Worm (Caenorhabditis elegans): ENCODE data around the gene E04F6.10.

Gene E04F6.10

ce11 chrII:7204951-7205350 is 12.0 kb downstream of the E04F6.10 start, which contains the start of gene srd-58:
Gene srd-58 (minus strand): TSS chrII:7205051.
- no peak for TF ChIP-seq pqm-1 (tag; optimal IDR thresholded peaks at IDR 0.05)
- TF ChIP-seq Y48G9A.11 (GFP tag; IDR thresholded peaks at IDR 0.05): no peak
- TF ChIP-seq ceh-44 (GFP tag; IDR thresholded peaks at IDR 0.05): no peak

DNA sequence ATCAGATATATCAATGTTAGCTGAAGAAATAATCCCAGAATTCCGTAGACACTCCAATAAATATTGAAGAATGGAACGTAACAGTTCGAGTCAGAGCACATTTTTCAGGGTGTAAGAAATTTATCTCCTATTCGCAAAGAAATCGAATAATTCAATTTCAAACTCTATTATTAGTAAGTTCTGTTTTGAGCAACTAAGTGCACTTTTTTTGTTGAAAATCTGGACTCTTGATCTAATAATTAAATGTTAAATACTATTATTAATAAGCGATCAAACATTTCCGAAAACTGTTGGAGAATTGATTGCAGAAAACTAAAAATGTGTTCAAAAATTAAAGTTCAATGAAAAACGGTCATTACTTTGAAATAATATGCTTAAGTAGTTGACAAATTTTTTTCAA is 13.8 kb downstream of the E04F6.10 start, which contains the start of gene srd-56:
Gene srd-56 (minus strand): TSS at position 101 of the 400 bp plus-strand sequence.
- TF ChIP-seq dpl-1 (GFP tag; optimal IDR thresholded peaks at IDR 0.05): no peak
- TF ChIP-seq mdt-29 (GFP tag; IDR thresholded peaks at IDR 0.05): no peak
- TF ChIP-seq mxl-3 (GFP tag; optimal IDR thresholded peaks at IDR 0.05): no peak
- TF ChIP-seq nhr-11 (tag; optimal IDR thresholded peaks at IDR 0.05): no peak
- no peak for TF ChIP-seq lsy-2 (tag; optimal IDR thresholded peaks at IDR 0.05)

- TF ChIP-seq lim-7 (GFP tag; IDR thresholded peaks at IDR 0.05) (peak; percentile 89), nhr-237 (tag; optimal IDR thresholded peaks at IDR 0.05) (no peak), nhr-111 (GFP tag; optimal IDR thresholded peaks at IDR 0.05) (peak; percentile 76), vab-7 (GFP tag; IDR thresholded peaks at IDR 0.05) (peak; percentile 93), mes-2 (tag; optimal IDR thresholded peaks at IDR 0.05; ENCODE audit: poor library complexity, severe bottlenecking) (peak; percentile 73), nhr-10 (tag; optimal IDR thresholded peaks at IDR 0.05) (no peak), tag-97 (GFP tag; IDR thresholded peaks at IDR 0.05) (no peak), aha-1 (tag) (peak; percentile 89), D1046.2 (GFP tag; IDR thresholded peaks at IDR 0.05) (peak; percentile 90; the same call in 1 of the 2 replicates), spr-3 (GFP tag; optimal IDR thresholded peaks at IDR 0.05) (peak; percentile 59), hlh-11 (tag; optimal IDR thresholded peaks at IDR 0.05) (peak; percentile 74), cey-2 (tag; optimal IDR thresholded peaks at IDR 0.05; ENCODE audit: borderline replicate concordance, insufficient read depth) (no peak), fkh-10 (GFP tag; optimal IDR thresholded peaks at IDR 0.05) (no peak), dpl-1 (GFP tag; optimal IDR thresholded peaks at IDR 0.05) (peak; percentile 50), ceh-32 (tag; optimal IDR thresholded peaks at IDR 0.05; ENCODE audit: poor library complexity) (no peak), ctbp-1 (GFP tag; IDR thresholded peaks at IDR 0.05) (peak; percentile 76), lin-29 (GFP tag; IDR thresholded peaks at IDR 0.05) (peak; percentile 79), dve-1 (tag; optimal IDR thresholded peaks at IDR 0.05; ENCODE audit: insufficient read depth) (peak; percentile 57), T26A8.4 (GFP tag; IDR thresholded peaks at IDR 0.05) (peak; percentile 91), nhr-102 (tag; optimal IDR thresholded peaks at IDR 0.05) (peak; percentile 59), ceh-28 (tag; optimal IDR thresholded peaks at IDR 0.05) (no peak), lin-1 (GFP tag; IDR thresholded peaks at IDR 0.05) (peak; percentile 66), madf-9 (GFP tag; conservative IDR thresholded peaks at IDR 0.05) (peak; percentile 80), mdl-1 (tag; optimal IDR thresholded peaks at IDR 0.05) (no peak), Y5F2A.4 (GFP tag; optimal IDR thresholded peaks at IDR 0.05) (peak; percentile 82), unc-62 (GFP tag; optimal IDR thresholded peaks at IDR 0.05 in 1 of 2) (peak in 1 of 2 experiments; percentile 81), unc-62 (tag; optimal IDR thresholded peaks at IDR 0.05) (no peak), Y75B8A.6 (GFP tag; IDR thresholded peaks at IDR 0.05) (peak; percentile 91), tra-1 (GFP tag; IDR thresholded peaks at IDR 0.05) (peak; percentile 83), spr-1 (tag; optimal IDR thresholded peaks at IDR 0.05) (peak; percentile 80), F44E2.7 (GFP tag; IDR thresholded peaks at IDR 0.05) (peak; percentile 55; the same call in 1 of the 2 replicates), F26F4.8 (GFP tag; conservative IDR thresholded peaks at IDR 0.05) (peak; percentile 95), nhr-25 (tag; optimal IDR thresholded peaks at IDR 0.05; ENCODE audit: borderline replicate concordance, insufficient read depth) (peak; percentile 69), attf-4 (tag; optimal IDR thresholded peaks at IDR 0.05) (no peak), zip-2 (tag; optimal IDR thresholded peaks at IDR 0.05) (peak; percentile 35), hmg-1.1 (GFP tag; IDR thresholded peaks at IDR 0.05) (peak; percentile 97), ceh-44 (GFP tag; IDR thresholded peaks at IDR 0.05) (peak; percentile 62; the same call in 1 of the 2 replicates), ceh-20 (GFP tag; IDR thresholded peaks at IDR 0.05) (peak; percentile 79), zfp-2 (tag; optimal IDR thresholded peaks at IDR 0.05) (no peak), zip-11 (GFP tag; IDR thresholded peaks at IDR 0.05) (peak; percentile 66)
These were observed 16.8 kb downstream of the E04F6.10 start, which contains the start of gene pcrg-1 for ce11 chrII:7200051-7200599. Gene pcrg-1 (plus strand): TSS chrII:7200549.
